Worm (Caenorhabditis elegans) whole organism, L4 larva: ENCODE data around the gene K10C9.4.

Experiments
- aly-2 ChIP-seq: sonication (generic microtip); optimal IDR thresholded peaks from 2 replicates; lab custom pipeline; 2018; ENCODE audit warnings: missing biosample characterization, missing genetic modification characterization
- ama-1 ChIP-seq: fragments of 150-350 bp; optimal IDR thresholded peaks from 2 replicates; lab custom pipeline; 2014; ENCODE audit warnings: inconsistent platforms, mixed read lengths
- ceh-44 ChIP-seq: fragments of 200-800 bp; sonication (Bioruptor generic); IDR thresholded peaks from 2 replicates; pipeline ENCODE4 v1.3.6; 2022; ENCODE audit warnings: missing genetic modification reagents, missing genetic modification characterization, missing compliant biosample characterization
- dpl-1 ChIP-seq: fragments of 150-350 bp; optimal IDR thresholded peaks from 2 replicates; lab custom pipeline; 2014; ENCODE audit warnings: missing biosample characterization, missing genetic modification reagents, missing genetic modification characterization
- mdl-1 ChIP-seq, 2 experiments: fragments of 150-350 bp in 1 of 2; sonication (generic microtip) in 1 of 2; optimal IDR thresholded peaks; 2 replicates each; lab custom pipeline; 2014 to 2017; ENCODE audit warnings: missing biosample characterization in 2 of 2, missing genetic modification characterization in 2 of 2
- nhr-237 ChIP-seq: sonication (generic microtip); optimal IDR thresholded peaks from 2 replicates; lab custom pipeline; 2017; ENCODE audit warnings: missing biosample characterization, missing genetic modification characterization
- nhr-76 ChIP-seq: fragments of 150-350 bp; optimal IDR thresholded peaks from 2 replicates; lab custom pipeline; 2014; ENCODE audit warnings: missing biosample characterization, missing genetic modification characterization
- unc-39 ChIP-seq: sonication (generic microtip); optimal IDR thresholded peaks from 2 replicates; lab custom pipeline; 2017; ENCODE audit warnings: missing biosample characterization, missing genetic modification characterization

ce11 chrV:1087983-1088382 is 35.2 kb upstream of the K10C9.4 start, which contains the start of gene clec-203:
- TF ChIP-seq nhr-237 (tag; lab: Kevin White, UChicago) (no peak), ceh-44 (no peak), dpl-1 (GFP tag; lab: Kevin White, UChicago) (no peak), nhr-76 (tag; lab: Kevin White, UChicago) (no peak), ama-1 (lab: Kevin White, UChicago) (no peak), aly-2 (tag; lab: Kevin White, UChicago) (no peak), unc-39 (tag; lab: Kevin White, UChicago) (no peak), mdl-1 (tag; optimal IDR thresholded peaks at IDR 0.05; lab: Kevin White, UChicago) (no peak)
